Worm (Caenorhabditis elegans) whole organism, young adult: Measurements from ENCODE around the gene srsx-40.

Experiments used
- B0019.2 ChIP-seq: fragments of 200-800 bp; sonication (Bioruptor generic); conservative IDR thresholded peaks from 2 replicates; pipeline ENCODE4 v1.3.6; 2022; ENCODE audit warnings: missing genetic modification reagents, missing genetic modification characterization, missing compliant biosample characterization
- F23B12.7 ChIP-seq: sonication (generic microtip); optimal IDR thresholded peaks from 2 replicates; lab custom pipeline; 2017; ENCODE audit warnings: missing genetic modification characterization, mild to moderate bottlenecking, missing compliant biosample characterization, antibody characterized with exemption, moderate library complexity; ENCODE audit not compliant: insufficient read depth
- F33H1.4 ChIP-seq: fragments of 200-800 bp; sonication (Bioruptor generic); IDR thresholded peaks from 2 replicates; pipeline ENCODE4 v1.3.6; 2022; ENCODE audit warnings: missing genetic modification reagents, missing genetic modification characterization, missing compliant biosample characterization
- F37B4.10 ChIP-seq: fragments of 200-800 bp; sonication (Bioruptor generic); IDR thresholded peaks from 2 replicates; pipeline ENCODE4 v1.3.6; 2022; ENCODE audit warnings: missing genetic modification characterization, missing compliant biosample characterization
- F49E8.2 ChIP-seq: sonication (generic microtip); optimal IDR thresholded peaks from 3 replicates; lab custom pipeline; 2017; ENCODE audit warnings: missing genetic modification characterization, mild to moderate bottlenecking, missing compliant biosample characterization, antibody characterized with exemption, moderate library complexity; ENCODE audit not compliant: insufficient read depth
- F55B11.4 ChIP-seq: sonication (generic microtip); optimal IDR thresholded peaks from 2 replicates; lab custom pipeline; 2016; ENCODE audit warnings: missing compliant biosample characterization, missing genetic modification characterization, borderline replicate concordance; ENCODE audit not compliant: insufficient read depth
- F57C9.4 ChIP-seq: sonication (generic microtip); optimal IDR thresholded peaks from 2 replicates; lab custom pipeline; 2017; ENCODE audit warnings: mild to moderate bottlenecking, missing genetic modification characterization, missing compliant biosample characterization
- K12H6.12 ChIP-seq: fragments of 200-800 bp; sonication (Bioruptor generic); optimal IDR thresholded peaks from 2 replicates; lab custom pipeline; 2018; ENCODE audit warnings: mild to moderate bottlenecking, missing genetic modification characterization, missing compliant biosample characterization
- T26A5.8 ChIP-seq: sonication (generic microtip); optimal IDR thresholded peaks from 2 replicates; lab custom pipeline; 2016; ENCODE audit warnings: missing genetic modification characterization, missing compliant biosample characterization
- Y53F4B.3 ChIP-seq: fragments of 200-800 bp; sonication (Bioruptor generic); IDR thresholded peaks from 2 replicates; pipeline ENCODE4 v1.3.6; 2022; ENCODE audit warnings: missing genetic modification reagents, missing genetic modification characterization, missing compliant biosample characterization
- Y56A3A.18 ChIP-seq: fragments of 200-800 bp; sonication (Bioruptor generic); IDR thresholded peaks from 2 replicates; pipeline ENCODE4 v1.3.6; 2022; ENCODE audit warnings: missing genetic modification reagents, missing genetic modification characterization, missing compliant biosample characterization
- akir-1 ChIP-seq: fragments of 200-800 bp; sonication (Bioruptor generic); optimal IDR thresholded peaks from 2 replicates; lab custom pipeline; 2018; ENCODE audit warnings: mild to moderate bottlenecking, missing genetic modification characterization, moderate library complexity, missing compliant biosample characterization
- aptf-3 ChIP-seq: fragments of 200-800 bp; sonication (Bioruptor generic); IDR thresholded peaks from 2 replicates; pipeline ENCODE4 v1.3.6; 2022; ENCODE audit warnings: missing genetic modification characterization, missing compliant biosample characterization
- atf-7 ChIP-seq: sonication (generic microtip); optimal IDR thresholded peaks from 2 replicates; lab custom pipeline; 2017; ENCODE audit warnings: mild to moderate bottlenecking, missing genetic modification characterization, missing compliant biosample characterization
- attf-5 ChIP-seq: fragments of 200-800 bp; sonication (Bioruptor generic); optimal IDR thresholded peaks from 2 replicates; lab custom pipeline; 2018; ENCODE audit warnings: mild to moderate bottlenecking, missing genetic modification characterization, missing compliant biosample characterization
- ceh-40 ChIP-seq: fragments of 200-800 bp; sonication (Bioruptor generic); IDR thresholded peaks from 2 replicates; pipeline ENCODE4 v1.3.6; 2022; ENCODE audit warnings: missing genetic modification characterization, missing compliant biosample characterization
- ceh-79 ChIP-seq: sonication (generic microtip); optimal IDR thresholded peaks from 2 replicates; lab custom pipeline; 2017; ENCODE audit warnings: mild to moderate bottlenecking, missing genetic modification characterization, missing compliant biosample characterization
- ceh-91 ChIP-seq: fragments of 200-800 bp; sonication (Bioruptor generic); IDR thresholded peaks from 2 replicates; pipeline ENCODE4 v1.3.6; 2022; ENCODE audit warnings: missing genetic modification reagents, missing genetic modification characterization, missing compliant biosample characterization
- chd-7 ChIP-seq: sonication (generic microtip); optimal IDR thresholded peaks from 2 replicates; lab custom pipeline; 2016; ENCODE audit warnings: mild to moderate bottlenecking, missing genetic modification characterization, moderate library complexity, missing compliant biosample characterization
- egl-44 ChIP-seq: fragments of 200-800 bp; sonication (Bioruptor generic); IDR thresholded peaks from 2 replicates; pipeline ENCODE4 v1.3.6; 2022; ENCODE audit warnings: missing genetic modification reagents, missing genetic modification characterization, missing compliant biosample characterization
- egrh-3 ChIP-seq: fragments of 200-800 bp; sonication (Bioruptor generic); IDR thresholded peaks from 2 replicates; pipeline ENCODE4 v1.3.6; 2022; ENCODE audit warnings: missing genetic modification reagents, missing genetic modification characterization, missing compliant biosample characterization
- him-1 ChIP-seq: sonication (generic microtip); optimal IDR thresholded peaks from 2 replicates; lab custom pipeline; 2016; ENCODE audit warnings: missing genotype, missing genetic modification reagents, missing genetic modification characterization, missing compliant biosample characterization
- hrde-1 ChIP-seq: sonication (generic microtip); optimal IDR thresholded peaks from 2 replicates; lab custom pipeline; 2016; ENCODE audit warnings: missing genetic modification characterization, mild to moderate bottlenecking, missing compliant biosample characterization, moderate library complexity, missing genotype, missing genetic modification reagents, borderline replicate concordance
- hsf-1 ChIP-seq: fragments of 200-800 bp; sonication (Bioruptor generic); IDR thresholded peaks from 2 replicates; pipeline ENCODE4 v1.3.6; 2022; ENCODE audit warnings: missing genetic modification reagents, missing genetic modification characterization, missing compliant biosample characterization
- lin-26 ChIP-seq: fragments of 200-800 bp; sonication (Bioruptor generic); IDR thresholded peaks from 2 replicates; pipeline ENCODE4 v1.3.6; 2022; ENCODE audit warnings: missing genetic modification reagents, missing genetic modification characterization, missing compliant biosample characterization
- lin-35 ChIP-seq, 3 experiments: fragments of 150-350 bp in 2 of 3; sonication (generic microtip) in 1 of 3; optimal IDR thresholded peaks; 2 replicates each; lab custom pipeline; 2014 to 2018; ENCODE audit warnings: missing biosample characterization in 3 of 3, missing genetic modification characterization in 3 of 3, missing genetic modification reagents in 3 of 3
- lin-54 ChIP-seq: fragments of 200-800 bp; sonication (Bioruptor generic); optimal IDR thresholded peaks from 2 replicates; lab custom pipeline; 2018; ENCODE audit warnings: mild to moderate bottlenecking, missing genetic modification characterization, missing compliant biosample characterization
- lir-1 ChIP-seq: fragments of 200-800 bp; sonication (Bioruptor generic); conservative IDR thresholded peaks from 2 replicates; pipeline ENCODE4 v1.3.6; 2022; ENCODE audit warnings: missing genetic modification reagents, missing genetic modification characterization, missing compliant biosample characterization
- lsl-1 ChIP-seq: fragments of 200-800 bp; sonication (Bioruptor generic); optimal IDR thresholded peaks from 2 replicates; lab custom pipeline; 2018; ENCODE audit warnings: mild to moderate bottlenecking, missing genetic modification characterization, moderate library complexity, missing compliant biosample characterization
- madf-8 ChIP-seq: fragments of 200-800 bp; sonication (Bioruptor generic); conservative IDR thresholded peaks from 2 replicates; pipeline ENCODE4 v1.3.6; 2022; ENCODE audit warnings: missing genetic modification reagents, missing genetic modification characterization, missing compliant biosample characterization
- mel-28 ChIP-seq: sonication (generic microtip); optimal IDR thresholded peaks from 2 replicates; lab custom pipeline; 2016; ENCODE audit warnings: borderline replicate concordance, mild to moderate bottlenecking, missing genetic modification characterization, missing compliant biosample characterization
- mxl-1 ChIP-seq: sonication (generic microtip); optimal IDR thresholded peaks from 2 replicates; lab custom pipeline; 2016; ENCODE audit warnings: missing genetic modification characterization, missing compliant biosample characterization
- nfyb-1 ChIP-seq: fragments of 200-800 bp; sonication (Bioruptor generic); IDR thresholded peaks from 2 replicates; pipeline ENCODE4 v1.3.6; 2022; ENCODE audit warnings: missing genetic modification reagents, missing genetic modification characterization, missing compliant biosample characterization
- nhr-179 ChIP-seq: sonication (generic microtip); optimal IDR thresholded peaks from 2 replicates; lab custom pipeline; 2016; ENCODE audit warnings: mild to moderate bottlenecking, missing genetic modification characterization, missing compliant biosample characterization
- repo-1 ChIP-seq: sonication (generic microtip); optimal IDR thresholded peaks from 2 replicates; lab custom pipeline; 2017; ENCODE audit warnings: mild to moderate bottlenecking, missing genetic modification characterization, missing compliant biosample characterization
- rpc-1 ChIP-seq, 2 experiments: fragments of 150-350 bp in 1 of 2; sonication (generic microtip) in 1 of 2; optimal IDR thresholded peaks; 2 replicates each; lab custom pipeline; 2014 to 2018; ENCODE audit warnings: missing biosample characterization in 1 of 2, missing genetic modification characterization in 1 of 2, missing genetic modification reagents in 1 of 2, missing genotype in 1 of 2
- snpc-1.1 ChIP-seq: sonication (generic microtip); optimal IDR thresholded peaks from 2 replicates; lab custom pipeline; 2017; ENCODE audit warnings: missing genetic modification characterization, mild to moderate bottlenecking, missing compliant biosample characterization, antibody characterized with exemption, moderate library complexity, missing genotype, missing genetic modification reagents; ENCODE audit not compliant: insufficient read depth
- snpc-3.4 ChIP-seq: sonication (generic microtip); optimal IDR thresholded peaks from 2 replicates; lab custom pipeline; 2017; ENCODE audit warnings: missing genetic modification characterization, mild to moderate bottlenecking, missing compliant biosample characterization, antibody characterized with exemption, moderate library complexity, missing genotype, missing genetic modification reagents
- snpc-4 ChIP-seq, 5 experiments: fragments of 150-350 bp in 1 of 5; sonication (generic microtip) in 4 of 5; optimal IDR thresholded peaks; 2 replicates each; lab custom pipeline; 2014 to 2018; ENCODE audit warnings: missing genetic modification characterization in 5 of 5, missing biosample characterization in 3 of 5, antibody characterized with exemption in 2 of 5, mild to moderate bottlenecking in 2 of 5, missing compliant biosample characterization in 2 of 5, missing genotype in 2 of 5, moderate library complexity in 2 of 5, missing genetic modification reagents in 1 of 5
- tbx-9 ChIP-seq: sonication (generic microtip); optimal IDR thresholded peaks from 2 replicates; lab custom pipeline; 2016; ENCODE audit warnings: borderline replicate concordance, missing genetic modification characterization, inconsistent platforms, missing compliant biosample characterization
- zfh-2 ChIP-seq: fragments of 200-800 bp; sonication (Bioruptor generic); conservative IDR thresholded peaks from 2 replicates; pipeline ENCODE4 v1.3.6; 2022; ENCODE audit warnings: missing genetic modification reagents, missing genetic modification characterization, missing compliant biosample characterization
- ztf-18 ChIP-seq: sonication (generic microtip); optimal IDR thresholded peaks from 2 replicates; lab custom pipeline; 2016; ENCODE audit warnings: missing genotype, mild to moderate bottlenecking, missing genetic modification characterization, missing compliant biosample characterization
- ztf-26 ChIP-seq: sonication (generic microtip); optimal IDR thresholded peaks from 2 replicates; lab custom pipeline; 2017; ENCODE audit warnings: missing genetic modification characterization, missing compliant biosample characterization
- ztf-28 ChIP-seq: fragments of 200-800 bp; sonication (Bioruptor generic); IDR thresholded peaks from 2 replicates; pipeline ENCODE4 v1.3.6; 2022; ENCODE audit warnings: missing genetic modification reagents, missing genetic modification characterization, missing compliant biosample characterization
- ztf-3 ChIP-seq: fragments of 200-800 bp; sonication (Bioruptor generic); optimal IDR thresholded peaks from 2 replicates; lab custom pipeline; 2018; ENCODE audit warnings: mild to moderate bottlenecking, missing genetic modification characterization, missing compliant biosample characterization

Gene srsx-40

DNA sequence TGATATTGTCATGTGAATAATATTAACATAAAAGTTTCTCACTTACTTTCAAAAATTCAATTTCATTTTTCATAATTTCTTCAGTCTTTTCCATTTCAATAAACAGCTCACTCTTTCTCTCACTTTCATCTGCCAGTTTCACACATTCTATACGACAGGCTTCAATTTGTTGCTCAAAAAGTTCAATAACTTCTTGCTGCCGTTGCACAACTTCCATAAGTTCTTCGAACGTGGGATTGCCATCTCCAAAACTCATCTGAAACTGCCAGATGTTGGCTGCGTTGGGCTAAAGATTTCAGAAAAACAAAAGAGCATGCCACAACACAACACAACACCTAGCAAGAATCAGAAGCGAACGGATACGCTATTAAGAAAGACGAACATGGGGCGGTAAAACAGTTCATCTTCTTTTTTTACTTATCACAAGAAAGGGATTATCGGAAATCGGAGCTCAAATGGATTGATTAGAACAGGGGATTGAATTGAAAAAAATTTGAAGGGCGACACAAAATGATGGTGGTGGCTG, 29.9 kb upstream of the srsx-40 start (continued):
- no peak for TF ChIP-seq K12H6.12 (tag; lab: Kevin White, UChicago)

- TF ChIP-seq Y53F4B.3 (GFP tag; lab: Robert Waterston, UW) = no peak
- peak; percentile 53; the same call in 1 of the 2 replicates for TF ChIP-seq nfyb-1
- TF ChIP-seq lin-54 (GFP tag; lab: Kevin White, UChicago) = peak; percentile 29
- no peak for TF ChIP-seq F37B4.10 (GFP tag; lab: Robert Waterston, UW)
- TF ChIP-seq snpc-1.1 = no peak
- TF ChIP-seq lir-1 (GFP tag; lab: Robert Waterston, UW) = no peak
- TF ChIP-seq ceh-79 (tag; lab: Kevin White, UChicago) = no peak
- TF ChIP-seq ztf-3 (GFP tag; lab: Kevin White, UChicago) = no peak
- no peak for TF ChIP-seq atf-7
- TF ChIP-seq F57C9.4 (tag; lab: Kevin White, UChicago) = no peak
- TF ChIP-seq snpc-3.4 (tag; lab: Kevin White, UChicago) = peak; percentile 30
- TF ChIP-seq akir-1 (GFP tag; lab: Kevin White, UChicago) = no peak
- TF ChIP-seq F55B11.4 (tag; lab: Kevin White, UChicago) = no peak
- no peak for TF ChIP-seq nhr-179 (tag; lab: Kevin White, UChicago)
- TF ChIP-seq aptf-3 = no peak
- TF ChIP-seq F33H1.4 (GFP tag; lab: Robert Waterston, UW) = peak; percentile 8; the same call in 1 of the 2 replicates
- TF ChIP-seq attf-5 (GFP tag; lab: Kevin White, UChicago) = no peak
- 0 out of 2 replicates have a peak, but pooled peaks have one; percentile 24 for TF ChIP-seq ztf-28
- no peak for TF ChIP-seq ztf-18 (tag; lab: Kevin White, UChicago)
- TF ChIP-seq lin-35 (GFP tag; optimal IDR thresholded peaks at IDR 0.05; lab: Kevin White, UChicago) = no peak
- TF ChIP-seq lsl-1 (GFP tag; lab: Kevin White, UChicago) = peak; percentile 12
- TF ChIP-seq lin-26 (GFP tag; lab: Robert Waterston, UW) = peak; percentile 52; the same call in 1 of the 2 replicates
- TF ChIP-seq chd-7 (tag; lab: Kevin White, UChicago) = peak; percentile 32
- peak; percentile 5 for TF ChIP-seq F23B12.7 (tag; lab: Kevin White, UChicago)
- TF ChIP-seq mxl-1 (tag; lab: Kevin White, UChicago) = no peak
- no peak for TF ChIP-seq tbx-9 (tag; lab: Kevin White, UChicago)
- no peak for TF ChIP-seq ztf-26 (tag; lab: Kevin White, UChicago)
- TF ChIP-seq ceh-91 (GFP tag; lab: Robert Waterston, UW) = no peak
- TF ChIP-seq repo-1 = no peak
- peak; percentile 57; the same call in 1 of the 2 replicates for TF ChIP-seq hsf-1 (GFP tag; lab: Robert Waterston, UW)
- TF ChIP-seq rpc-1 (optimal IDR thresholded peaks at IDR 0.05; lab: Kevin White, UChicago) = peak; percentile 54
- TF ChIP-seq rpc-1 (tag; optimal IDR thresholded peaks at IDR 0.05; lab: Kevin White, UChicago) = peak; percentile 74
- TF ChIP-seq T26A5.8 (tag; lab: Kevin White, UChicago) = no peak
- peak; percentile 28 for TF ChIP-seq him-1 (tag; lab: Kevin White, UChicago)
- no peak for TF ChIP-seq mel-28 (tag; lab: Kevin White, UChicago)
- no peak for TF ChIP-seq hrde-1 (tag; lab: Kevin White, UChicago)
- TF ChIP-seq egl-44 = no peak
- TF ChIP-seq snpc-4 (GFP tag; optimal IDR thresholded peaks at IDR 0.05; lab: Kevin White, UChicago) = peak; percentile 27
- TF ChIP-seq snpc-4 (tag; optimal IDR thresholded peaks at IDR 0.05; lab: Kevin White, UChicago) = peak in 1 of 4 experiments; percentile 52
- no peak for TF ChIP-seq B0019.2
- TF ChIP-seq madf-8 = no peak
- no peak for TF ChIP-seq F49E8.2 (tag; lab: Kevin White, UChicago)
- no peak for TF ChIP-seq Y56A3A.18
- no peak for TF ChIP-seq zfh-2 (GFP tag; lab: Robert Waterston, UW)
- no peak for TF ChIP-seq ceh-40 (GFP tag; lab: Robert Waterston, UW)
- TF ChIP-seq egrh-3 (GFP tag; lab: Robert Waterston, UW) = no peak
Observed at ce11 chrV:7730488-7730887, 27.1 kb upstream of the srsx-40 start.
